Worm (Caenorhabditis elegans): ENCODE data around the gene fem-2.
A peak's percentile ranks its signal among the peaks of the same experiment; 100 is the strongest.

fem-2 gene

ce11 chrIII:598168-598567 is 36.3 kb downstream of the fem-2 start (continued):
- TF ChIP-seq Y5F2A.4 (GFP tag; optimal IDR thresholded peaks at IDR 0.05) = no peak
- TF ChIP-seq tag-97 (GFP tag; IDR thresholded peaks at IDR 0.05) = no peak
- TF ChIP-seq dmd-8 (GFP tag; IDR thresholded peaks at IDR 0.05) = no peak
- no peak for TF ChIP-seq lim-7 (GFP tag; IDR thresholded peaks at IDR 0.05)
- no peak for TF ChIP-seq mxl-2 (GFP tag; conservative IDR thresholded peaks at IDR 0.05)
- TF ChIP-seq nhr-6 (tag; optimal IDR thresholded peaks at IDR 0.05) = peak; percentile 31
- TF ChIP-seq lin-29 (GFP tag; IDR thresholded peaks at IDR 0.05) = no peak
- TF ChIP-seq mes-2 (tag; optimal IDR thresholded peaks at IDR 0.05; ENCODE audit: poor library complexity, severe bottlenecking) = peak; percentile 50
- TF ChIP-seq zag-1 (tag; optimal IDR thresholded peaks at IDR 0.05) = no peak
- TF ChIP-seq mep-1 (tag; optimal IDR thresholded peaks at IDR 0.05) = peak; percentile 61
- no peak for TF ChIP-seq R02D3.7 (tag; optimal IDR thresholded peaks at IDR 0.05)
- no peak for TF ChIP-seq nhr-41 (GFP tag; IDR thresholded peaks at IDR 0.05)
- no peak for TF ChIP-seq F26F4.8 (GFP tag; conservative IDR thresholded peaks at IDR 0.05)
- no peak for TF ChIP-seq nhr-11 (tag; optimal IDR thresholded peaks at IDR 0.05)
- TF ChIP-seq hif-1 (tag; optimal IDR thresholded peaks at IDR 0.05) = peak in 1 of 2 experiments; percentile 13
- TF ChIP-seq zfp-3 (GFP tag; conservative IDR thresholded peaks at IDR 0.05) = no peak
- no peak for TF ChIP-seq nhr-76 (tag; optimal IDR thresholded peaks at IDR 0.05)
- TF ChIP-seq nhr-111 (GFP tag; optimal IDR thresholded peaks at IDR 0.05) = no peak
- TF ChIP-seq ceh-20 (GFP tag; IDR thresholded peaks at IDR 0.05) = no peak
- no peak for TF ChIP-seq pqm-1 (tag; optimal IDR thresholded peaks at IDR 0.05)
- no peak for TF ChIP-seq T26A8.4 (GFP tag; IDR thresholded peaks at IDR 0.05)
- no peak for TF ChIP-seq fkh-10 (GFP tag; optimal IDR thresholded peaks at IDR 0.05)
- no peak for TF ChIP-seq Y105C5A.15 (GFP tag; IDR thresholded peaks at IDR 0.05)
- no peak for TF ChIP-seq ztf-7 (tag; optimal IDR thresholded peaks at IDR 0.05)
- no peak for TF ChIP-seq fos-1 (tag; optimal IDR thresholded peaks at IDR 0.05)
- no peak for TF ChIP-seq egl-43 (GFP tag; IDR thresholded peaks at IDR 0.05)
- no peak for TF ChIP-seq dpl-1 (GFP tag; optimal IDR thresholded peaks at IDR 0.05)
- TF ChIP-seq nhr-77 (tag; optimal IDR thresholded peaks at IDR 0.05) = no peak
- no peak for TF ChIP-seq zip-11 (GFP tag; IDR thresholded peaks at IDR 0.05)
- TF ChIP-seq ceh-62 (tag; optimal IDR thresholded peaks at IDR 0.05) = no peak
- no peak for TF ChIP-seq F44E2.7 (GFP tag; IDR thresholded peaks at IDR 0.05)
- no peak for TF ChIP-seq unc-130 (GFP tag; optimal IDR thresholded peaks at IDR 0.05)
- TF ChIP-seq egl-27 (tag; optimal IDR thresholded peaks at IDR 0.05) = no peak
- TF ChIP-seq ctbp-1 (GFP tag; IDR thresholded peaks at IDR 0.05) = 0 out of 2 replicates have a peak, but pooled peaks have one; percentile 8
- TF ChIP-seq lin-13 (GFP tag; optimal IDR thresholded peaks at IDR 0.05) = no peak
- TF ChIP-seq hlh-11 (tag; optimal IDR thresholded peaks at IDR 0.05) = peak; percentile 63
- no peak for TF ChIP-seq gei-8 (GFP tag; optimal IDR thresholded peaks at IDR 0.05)
- TF ChIP-seq Y48G9A.11 (GFP tag; IDR thresholded peaks at IDR 0.05) = no peak
- no peak for TF ChIP-seq daf-16 (GFP tag; optimal IDR thresholded peaks at IDR 0.05)
- no peak for TF ChIP-seq daf-16 (tag; optimal IDR thresholded peaks at IDR 0.05)
- no peak for TF ChIP-seq lir-3 (tag; optimal IDR thresholded peaks at IDR 0.05)
- TF ChIP-seq ceh-82 (tag; optimal IDR thresholded peaks at IDR 0.05) = no peak
- TF ChIP-seq lin-15B (tag; optimal IDR thresholded peaks at IDR 0.05) = no peak
- TF ChIP-seq mdt-29 (GFP tag; IDR thresholded peaks at IDR 0.05) = no peak
- TF ChIP-seq php-3 (GFP tag; IDR thresholded peaks at IDR 0.05) = 0 out of 2 replicates have a peak, but pooled peaks have one; percentile 16
- TF ChIP-seq aha-1 (tag) = no peak
- no peak for TF ChIP-seq nhr-48 (tag; optimal IDR thresholded peaks at IDR 0.05)
- TF ChIP-seq set-16 (GFP tag; IDR thresholded peaks at IDR 0.05) = peak; percentile 53
- no peak for TF ChIP-seq ZK337.2 (GFP tag; IDR thresholded peaks at IDR 0.05)
- 0 out of 2 replicates have a peak, but pooled peaks have one; percentile 6 for TF ChIP-seq tra-1 (GFP tag; IDR thresholded peaks at IDR 0.05)
- 0 out of 2 replicates have a peak, but pooled peaks have one; percentile 17 for TF ChIP-seq dmd-6 (GFP tag; IDR thresholded peaks at IDR 0.05)
- no peak for TF ChIP-seq sdz-12 (GFP tag; optimal IDR thresholded peaks at IDR 0.05)
- no peak for TF ChIP-seq ZK546.5 (tag; optimal IDR thresholded peaks at IDR 0.05)
- no peak for TF ChIP-seq nhr-42 (GFP tag; IDR thresholded peaks at IDR 0.05)

Measured in whole organism, L4 larva.